Worm (Caenorhabditis elegans) whole organism, early embryonic: ENCODE results near the gene C17G1.2.

ENCODE experiments used
- aly-1 ChIP-seq: sonication (generic microtip); optimal IDR thresholded peaks from 2 replicates; lab custom pipeline; 2016; ENCODE audit warnings: missing genetic modification characterization, missing compliant biosample characterization
- ama-1 ChIP-seq: fragments of 150-350 bp; optimal IDR thresholded peaks from 2 replicates; lab custom pipeline; 2014
- ceh-13 ChIP-seq: fragments of 200-800 bp; sonication (Bioruptor generic); optimal IDR thresholded peaks from 2 replicates; lab custom pipeline; 2018; ENCODE audit warnings: mild to moderate bottlenecking, missing genetic modification characterization, missing compliant biosample characterization
- ceh-36 ChIP-seq: sonication (generic microtip); optimal IDR thresholded peaks from 2 replicates; lab custom pipeline; 2016; ENCODE audit warnings: missing genetic modification characterization, inconsistent platforms, missing compliant biosample characterization
- scrt-1 ChIP-seq: fragments of 200-800 bp; sonication (Bioruptor generic); IDR thresholded peaks from 2 replicates; pipeline ENCODE4 v1.3.6; 2022; ENCODE audit warnings: missing genetic modification characterization, missing compliant biosample characterization

DNA sequence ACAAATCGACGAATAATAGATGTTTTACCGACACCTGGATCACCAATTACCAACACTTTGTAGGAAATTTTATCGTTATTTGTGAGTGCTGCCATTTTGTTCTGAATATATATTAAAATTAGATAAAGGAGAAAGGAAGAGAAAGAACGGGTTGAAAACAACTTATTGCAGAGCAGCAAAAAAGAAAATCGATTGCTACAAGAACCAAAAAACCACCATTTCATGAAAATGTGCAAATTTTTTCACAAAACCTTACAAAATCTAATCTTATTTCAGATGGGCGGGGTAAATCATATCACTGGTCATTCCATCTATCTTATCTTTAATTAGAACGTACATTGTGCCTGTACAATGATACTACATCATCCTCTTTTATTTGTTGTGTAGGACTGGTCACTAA is 39.2 kb upstream of the C17G1.2 start, which contains the start of gene glo-1:
- TF ChIP-seq scrt-1 (GFP tag; lab: Robert Waterston, UW) (no peak), ceh-13 (GFP tag; lab: Kevin White, UChicago) (no peak), ceh-36 (tag; lab: Kevin White, UChicago) (no peak), aly-1 (tag; lab: Kevin White, UChicago) (no peak), ama-1 (lab: Kevin White, UChicago) (no peak)
